Worm (Caenorhabditis elegans) whole organism, midembryonic: Measurements from ENCODE around the gene ghi-1.

Source experiments
- T22C8.4 ChIP-seq: fragments of 200-800 bp; sonication (Bioruptor generic); IDR thresholded peaks from 2 replicates; pipeline ENCODE4 v1.3.6; 2022; ENCODE audit warnings: missing genetic modification characterization, missing compliant biosample characterization
- cog-1 ChIP-seq: sonication (generic microtip); optimal IDR thresholded peaks from 2 replicates; lab custom pipeline; 2016; ENCODE audit warnings: missing genetic modification characterization, missing compliant biosample characterization
- flt-1 ChIP-seq: fragments of 200-800 bp; sonication (Bioruptor generic); IDR thresholded peaks from 2 replicates; pipeline ENCODE4 v1.3.6; 2022; ENCODE audit warnings: missing genetic modification characterization, missing compliant biosample characterization
- klf-2 ChIP-seq: fragments of 200-800 bp; sonication (Bioruptor generic); conservative IDR thresholded peaks from 2 replicates; pipeline ENCODE4 v1.3.6; 2022; ENCODE audit warnings: missing genetic modification reagents, missing genetic modification characterization, missing compliant biosample characterization
- med-1 ChIP-seq: sonication (generic microtip); optimal IDR thresholded peaks from 2 replicates; lab custom pipeline; 2017; ENCODE audit warnings: missing genetic modification characterization, mild to moderate bottlenecking, missing compliant biosample characterization, antibody characterized with exemption, missing genetic modification reagents; ENCODE audit not compliant: insufficient read depth
- ref-1 ChIP-seq: fragments of 200-800 bp; sonication (Bioruptor generic); conservative IDR thresholded peaks from 2 replicates; pipeline ENCODE4 v1.3.6; 2022; ENCODE audit warnings: missing genetic modification reagents, missing genetic modification characterization, missing compliant biosample characterization
- tab-1 ChIP-seq: fragments of 200-800 bp; sonication (Bioruptor generic); IDR thresholded peaks from 2 replicates; pipeline ENCODE4 v1.3.6; 2022; ENCODE audit warnings: missing genetic modification characterization, missing compliant biosample characterization
- ztf-23 ChIP-seq: fragments of 200-800 bp; sonication (Bioruptor generic); IDR thresholded peaks from 2 replicates; pipeline ENCODE4 v1.3.6; 2022; ENCODE audit warnings: missing genetic modification reagents, missing genetic modification characterization, missing compliant biosample characterization
- ztf-29 ChIP-seq: fragments of 200-800 bp; sonication (Bioruptor generic); IDR thresholded peaks from 2 replicates; pipeline ENCODE4 v1.3.6; 2022; ENCODE audit warnings: missing genetic modification reagents, missing genetic modification characterization, missing compliant biosample characterization

ghi-1 gene

DNA sequence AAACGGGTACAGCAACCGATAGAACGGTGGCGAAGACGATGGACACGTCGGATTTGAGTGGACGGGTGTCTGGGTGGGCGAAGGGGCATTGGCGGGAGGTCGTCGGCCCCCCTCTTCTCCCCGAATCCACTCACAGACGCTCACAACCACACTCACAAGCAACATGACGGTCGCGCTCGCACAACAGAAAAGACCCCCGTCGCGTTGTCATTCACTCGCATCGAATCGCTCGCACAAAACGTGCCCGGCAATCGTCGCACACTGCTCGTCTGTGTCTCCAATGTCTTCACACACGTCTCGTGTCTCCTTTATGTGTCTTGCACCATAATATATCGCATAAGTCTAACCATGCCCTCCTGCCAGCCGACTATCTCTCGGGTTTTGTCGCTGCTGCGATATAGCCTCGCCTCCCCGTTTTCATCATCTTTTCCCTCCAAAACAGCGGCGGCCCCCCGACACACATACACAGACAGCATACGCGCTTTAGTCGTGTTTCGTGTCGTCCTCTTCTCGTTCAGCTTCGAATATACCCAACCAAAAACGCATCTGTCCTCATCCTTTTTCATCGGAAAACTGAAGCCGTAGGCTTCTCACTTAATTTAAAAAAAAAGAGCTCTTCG lies 12.4 kb upstream of the ghi-1 start:
- TF ChIP-seq med-1 (GFP tag; lab: Kevin White, UChicago) = no peak
- TF ChIP-seq klf-2 (GFP tag; lab: Robert Waterston, UW) = no peak
- peak; percentile 24; the same call in 1 of the 2 replicates for TF ChIP-seq T22C8.4
- TF ChIP-seq flt-1 (GFP tag; lab: Robert Waterston, UW) = peak; percentile 80
- TF ChIP-seq ztf-23 = peak; percentile 55; the same call in 1 of the 2 replicates
- TF ChIP-seq ref-1 (GFP tag; lab: Robert Waterston, UW) = no peak
- 0 out of 2 replicates have a peak, but pooled peaks have one; percentile 75 for TF ChIP-seq tab-1 (GFP tag; lab: Robert Waterston, UW)
- TF ChIP-seq cog-1 = peak; percentile 89
- TF ChIP-seq ztf-29 (GFP tag; lab: Robert Waterston, UW) = no peak

DNA sequence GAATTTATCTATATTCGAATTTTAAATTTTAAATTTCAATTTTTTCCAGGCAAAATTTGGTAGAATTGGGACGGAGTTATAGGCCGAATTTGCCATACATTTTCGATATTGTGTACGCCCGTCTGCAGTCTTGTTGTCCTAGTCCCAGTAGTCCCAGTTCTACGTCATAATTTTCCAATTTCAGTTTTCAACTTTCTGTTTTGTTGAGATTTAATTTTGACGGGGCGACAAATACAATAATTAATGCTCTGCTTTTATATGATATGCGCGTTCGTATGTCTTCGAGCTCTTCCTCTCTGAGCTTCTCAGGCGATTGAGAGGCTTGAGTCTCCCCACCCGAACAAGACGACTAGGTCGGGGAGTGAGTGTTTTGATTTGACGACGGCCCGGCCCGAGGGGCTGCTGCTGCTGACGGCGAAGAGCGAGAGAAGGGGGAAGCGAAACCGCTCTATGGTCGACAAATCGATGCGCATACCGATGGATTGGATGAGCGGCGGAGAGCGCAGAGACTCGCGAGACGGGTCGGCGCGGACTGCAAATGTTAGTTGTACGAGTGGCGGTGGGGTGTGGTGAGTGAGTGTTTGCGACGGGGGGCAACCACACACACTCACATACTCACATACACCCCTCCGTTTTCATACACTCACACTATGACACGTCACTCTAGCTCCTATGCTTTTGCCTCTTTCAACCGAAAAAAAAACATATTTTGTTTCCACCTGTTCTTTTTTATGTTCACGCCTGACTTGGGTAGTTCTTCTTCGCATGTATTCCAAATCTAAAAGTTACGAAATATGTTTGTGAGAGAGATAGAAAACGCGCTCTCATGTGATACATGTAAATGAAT lies 11.6 kb upstream of the ghi-1 start:
- TF ChIP-seq cog-1 = peak; percentile 93
- peak; percentile 83; the same call in 1 of the 2 replicates for TF ChIP-seq ztf-23
- TF ChIP-seq med-1 (GFP tag; lab: Kevin White, UChicago) = no peak
- peak; percentile 71 for TF ChIP-seq ztf-29 (GFP tag; lab: Robert Waterston, UW)
- peak; percentile 83 for TF ChIP-seq T22C8.4
- TF ChIP-seq flt-1 (GFP tag; lab: Robert Waterston, UW) = peak; percentile 80
- peak; percentile 75 for TF ChIP-seq tab-1 (GFP tag; lab: Robert Waterston, UW)
- TF ChIP-seq ref-1 (GFP tag; lab: Robert Waterston, UW) = no peak
- TF ChIP-seq klf-2 (GFP tag; lab: Robert Waterston, UW) = 0 out of 2 replicates have a peak, but pooled peaks have one; percentile 40

DNA sequence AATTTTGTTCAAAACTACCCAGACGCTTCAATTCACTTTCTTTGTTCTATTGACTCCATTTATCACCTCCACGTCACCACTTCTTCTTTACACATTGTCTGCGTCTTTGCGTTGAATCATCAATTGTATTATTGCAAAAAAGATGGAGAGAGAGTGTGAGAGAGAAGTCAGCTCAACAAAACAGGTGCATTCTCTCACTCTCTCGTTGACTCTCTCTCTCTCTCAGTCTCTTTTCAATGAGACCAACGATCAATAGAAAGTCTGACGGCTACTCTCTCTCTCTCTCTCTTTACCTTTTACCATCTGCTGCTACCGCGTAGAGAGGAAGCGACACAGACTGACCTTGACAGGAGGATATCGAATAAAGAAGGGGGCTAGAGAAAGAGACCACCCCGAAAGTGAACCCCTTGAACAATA lies 10.8 kb upstream of the ghi-1 start:
- TF ChIP-seq flt-1 (GFP tag; lab: Robert Waterston, UW) (peak; percentile 49; the same call in 1 of the 2 replicates), tab-1 (GFP tag; lab: Robert Waterston, UW) (0 out of 2 replicates have a peak, but pooled peaks have one; percentile 41), T22C8.4 (peak; percentile 75), ztf-29 (GFP tag; lab: Robert Waterston, UW) (no peak; the same call in 1 of the 2 replicates), ztf-23 (peak; percentile 64; the same call in 1 of the 2 replicates), klf-2 (GFP tag; lab: Robert Waterston, UW) (no peak), med-1 (GFP tag; lab: Kevin White, UChicago) (no peak), ref-1 (GFP tag; lab: Robert Waterston, UW) (no peak), cog-1 (peak; percentile 31)

DNA sequence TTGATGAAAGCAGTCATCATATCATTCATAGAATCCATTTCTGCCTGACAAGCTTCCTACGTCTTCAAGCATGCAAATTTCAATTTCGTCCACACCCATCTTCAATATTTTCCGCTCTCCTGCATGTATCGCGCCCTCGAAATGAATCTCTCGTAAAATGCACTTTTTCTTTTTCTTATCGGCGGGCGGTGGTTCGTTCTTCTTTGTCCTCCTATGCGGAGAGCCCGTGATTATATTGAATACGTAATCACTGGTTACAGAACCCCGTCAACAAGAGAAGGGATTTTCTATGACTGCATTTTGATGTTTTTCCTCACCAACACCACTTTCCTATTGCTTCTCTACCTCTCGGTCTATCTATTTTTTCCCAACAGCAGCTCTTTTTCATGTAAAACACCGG lies 9.9 kb upstream of the ghi-1 start:
- TF ChIP-seq flt-1 (GFP tag; lab: Robert Waterston, UW) (0 out of 2 replicates have a peak, but pooled peaks have one; percentile 16), ztf-23 (no peak)

ce11 chrII:11637189-11637754 lies 9.3 kb upstream of the ghi-1 start:
- TF ChIP-seq tab-1 (GFP tag; lab: Robert Waterston, UW) (no peak), ztf-29 (GFP tag; lab: Robert Waterston, UW) (peak; percentile 22; the same call in 1 of the 2 replicates), ztf-23 (0 out of 2 replicates have a peak, but pooled peaks have one; percentile 43), klf-2 (GFP tag; lab: Robert Waterston, UW) (no peak), ref-1 (GFP tag; lab: Robert Waterston, UW) (no peak), flt-1 (GFP tag; lab: Robert Waterston, UW) (peak; percentile 60; the same call in 1 of the 2 replicates), T22C8.4 (no peak), cog-1 (peak; percentile 16)

DNA sequence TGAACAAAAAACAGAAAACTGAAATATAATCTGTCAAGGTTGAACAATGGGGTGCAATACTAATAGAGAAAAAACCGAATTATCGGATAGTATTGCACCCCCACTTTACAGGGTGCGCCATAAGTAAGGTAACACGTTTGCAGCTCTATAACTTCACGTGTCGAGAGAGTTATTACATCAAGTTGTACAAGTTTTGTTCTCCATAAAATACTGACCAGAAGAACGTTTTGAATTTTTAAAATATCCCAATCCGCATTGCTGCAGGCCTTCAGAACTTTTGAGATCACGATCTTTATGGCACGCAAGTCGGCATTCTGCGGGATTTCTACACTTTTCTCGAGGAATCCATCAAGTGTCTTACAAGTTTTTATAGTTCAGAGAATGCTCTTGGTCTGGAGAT lies 8.7 kb upstream of the ghi-1 start:
- TF ChIP-seq klf-2 (GFP tag; lab: Robert Waterston, UW) = no peak
- no peak for TF ChIP-seq tab-1 (GFP tag; lab: Robert Waterston, UW)
- no peak for TF ChIP-seq med-1 (GFP tag; lab: Kevin White, UChicago)
- TF ChIP-seq ref-1 (GFP tag; lab: Robert Waterston, UW) = no peak
- no peak for TF ChIP-seq ztf-23
- TF ChIP-seq T22C8.4 = no peak
- TF ChIP-seq cog-1 = no peak

DNA sequence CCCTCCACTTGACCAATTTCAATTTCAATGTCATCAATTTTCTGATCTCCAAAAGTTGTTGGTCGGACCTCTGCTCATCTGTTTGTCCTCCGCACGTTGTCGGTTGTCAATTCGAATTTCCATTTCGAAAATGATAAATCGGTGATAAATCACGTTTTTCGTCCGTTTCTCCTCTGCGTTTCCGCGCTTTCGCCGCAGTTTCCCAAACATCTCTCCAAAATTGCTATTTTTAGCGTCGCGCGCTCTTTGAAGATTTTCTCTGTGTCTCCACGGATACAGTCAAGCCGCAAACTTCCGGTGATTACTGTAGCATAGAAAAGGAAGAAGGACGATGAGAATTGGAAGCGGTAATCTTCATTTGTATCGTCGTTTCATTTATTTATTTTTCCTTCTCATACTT lies 4.5 kb upstream of the ghi-1 start:
- TF ChIP-seq tab-1 (GFP tag; lab: Robert Waterston, UW) (no peak), ref-1 (GFP tag; lab: Robert Waterston, UW) (no peak), cog-1 (no peak), ztf-23 (no peak), klf-2 (GFP tag; lab: Robert Waterston, UW) (no peak), flt-1 (GFP tag; lab: Robert Waterston, UW) (no peak), ztf-29 (GFP tag; lab: Robert Waterston, UW) (no peak), med-1 (GFP tag; lab: Kevin White, UChicago) (no peak), T22C8.4 (no peak)

- TF ChIP-seq flt-1 (GFP tag; lab: Robert Waterston, UW) = no peak
Measured at ce11 chrII:11642736-11643135, 3.8 kb upstream of the ghi-1 start.

ce11 chrII:11644535-11644934 lies 2.0 kb upstream of the ghi-1 start:
- TF ChIP-seq ref-1 (GFP tag; lab: Robert Waterston, UW) = no peak
- TF ChIP-seq tab-1 (GFP tag; lab: Robert Waterston, UW) = no peak
- no peak for TF ChIP-seq cog-1
- TF ChIP-seq ztf-29 (GFP tag; lab: Robert Waterston, UW) = no peak
- no peak for TF ChIP-seq klf-2 (GFP tag; lab: Robert Waterston, UW)
- TF ChIP-seq ztf-23 = no peak
- no peak for TF ChIP-seq T22C8.4
- TF ChIP-seq med-1 (GFP tag; lab: Kevin White, UChicago) = no peak
- no peak for TF ChIP-seq flt-1 (GFP tag; lab: Robert Waterston, UW)
